Worm (Caenorhabditis elegans): ENCODE results near the gene osg-1.

Gene osg-1

ce11 chrIII:5478011-5478410 is 9.3 kb upstream of the osg-1 start, which contains the start of gene R02F2.10:
TSS of gene R02F2.10 (plus strand) at chrIII:5478311.
- no peak for TF ChIP-seq ztf-6 (GFP tag; IDR thresholded peaks at IDR 0.05)
- TF ChIP-seq snpc-1.1 (tag; optimal IDR thresholded peaks at IDR 0.05; ENCODE audit: insufficient read depth): no peak
- TF ChIP-seq fkh-3 (tag; optimal IDR thresholded peaks at IDR 0.05): no peak
- TF ChIP-seq attf-6 (GFP tag; IDR thresholded peaks at IDR 0.05): no peak
- no peak for TF ChIP-seq pbrm-1 (GFP tag; IDR thresholded peaks at IDR 0.05)
- no peak for TF ChIP-seq nhr-80 (tag; optimal IDR thresholded peaks at IDR 0.05)
- no peak for TF ChIP-seq sdz-38 (tag; optimal IDR thresholded peaks at IDR 0.05)
- no peak for TF ChIP-seq pha-4 (tag; optimal IDR thresholded peaks at IDR 0.05)
- no peak for TF ChIP-seq F57A8.1 (GFP tag; optimal IDR thresholded peaks at IDR 0.05)
- no peak for TF ChIP-seq ccch-3 (GFP tag; optimal IDR thresholded peaks at IDR 0.05)
- no peak for TF ChIP-seq snpc-4 (GFP tag; optimal IDR thresholded peaks at IDR 0.05)
- TF ChIP-seq snpc-4 (tag; optimal IDR thresholded peaks at IDR 0.05): no peak
- TF ChIP-seq snpc-1.3 (tag; optimal IDR thresholded peaks at IDR 0.05; ENCODE audit: insufficient read depth): no peak
- no peak for TF ChIP-seq repo-1 (tag; optimal IDR thresholded peaks at IDR 0.05)

ce11 chrIII:5478824-5479368 is 8.5 kb upstream of the osg-1 start, which contains the start of the genes R02F2.6 and R02F2.5:
TSS of gene R02F2.6 (minus strand) at chrIII:5478924.
TSS of gene R02F2.5 (plus strand) at chrIII:5479318.
- no peak for TF ChIP-seq nfya-1 (tag; optimal IDR thresholded peaks at IDR 0.05; ENCODE audit: borderline replicate concordance, insufficient read depth)
- TF ChIP-seq snpc-1.1 (tag; optimal IDR thresholded peaks at IDR 0.05; ENCODE audit: insufficient read depth): peak; percentile 15
- TF ChIP-seq zfh-2 (GFP tag; conservative IDR thresholded peaks at IDR 0.05): 0 out of 2 replicates have a peak, but pooled peaks have one; percentile 2

ce11 chrIII:5479493-5480167 is 7.7 kb upstream of the osg-1 start:
- TF ChIP-seq zfh-2 (GFP tag; conservative IDR thresholded peaks at IDR 0.05) (peak; percentile 86), mcd-1 (GFP tag; IDR thresholded peaks at IDR 0.05) (0 out of 2 replicates have a peak, but pooled peaks have one; percentile 13), nhr-120 (GFP tag; IDR thresholded peaks at IDR 0.05) (0 out of 2 replicates have a peak, but pooled peaks have one; percentile 55), hrde-1 (tag; optimal IDR thresholded peaks at IDR 0.05; ENCODE audit: borderline replicate concordance) (peak; percentile 18), zim-3 (tag; optimal IDR thresholded peaks at IDR 0.05) (no peak), mes-4 (tag; optimal IDR thresholded peaks at IDR 0.05) (no peak), hsf-1 (GFP tag; IDR thresholded peaks at IDR 0.05) (no peak), egrh-3 (GFP tag; IDR thresholded peaks at IDR 0.05) (peak; percentile 71; the same call in 1 of the 2 replicates), Y53G8AR.9 (GFP tag; conservative IDR thresholded peaks at IDR 0.05) (0 out of 2 replicates have a peak, but pooled peaks have one; percentile 26)

DNA sequence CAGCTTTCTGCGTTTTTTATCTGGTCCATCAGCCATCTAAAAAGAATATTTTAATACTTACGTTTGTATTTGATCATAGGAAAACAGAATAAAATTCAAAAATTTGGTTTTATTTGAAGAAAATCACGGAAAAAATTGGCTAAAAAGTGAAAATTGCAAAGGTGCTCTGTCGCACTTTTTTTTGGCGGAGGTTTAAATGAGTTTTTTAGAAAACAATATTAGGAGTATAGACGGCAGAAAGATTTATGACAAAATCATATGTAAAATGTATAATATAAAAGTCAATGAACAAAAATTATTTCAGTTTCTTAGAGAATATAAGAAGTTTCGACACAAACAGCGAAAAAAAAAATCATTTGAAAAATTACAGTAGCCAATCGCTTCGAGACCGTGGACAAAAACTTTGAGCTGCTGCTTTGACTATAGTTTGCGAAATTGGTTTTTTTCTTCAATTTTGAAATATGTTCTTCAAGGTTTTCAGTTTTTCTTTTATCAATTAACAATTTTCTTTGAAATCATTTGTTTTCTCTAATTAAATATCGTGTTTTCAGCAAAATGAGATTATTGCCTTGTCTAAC is 3.5 kb upstream of the osg-1 start, which contains the start of the genes R02F2.7 and R02F2.4:
TSS of gene R02F2.7 (minus strand) at position 36 of the 578 bp plus-strand sequence.
TSS of gene R02F2.4 (plus strand) at position 552 of the 578 bp plus-strand sequence.
- no peak for TF ChIP-seq hmg-20 (GFP tag; IDR thresholded peaks at IDR 0.05)
- no peak for TF ChIP-seq C06A6.2 (GFP tag; conservative IDR thresholded peaks at IDR 0.05)
- no peak for TF ChIP-seq madf-10 (tag; optimal IDR thresholded peaks at IDR 0.05)
- no peak for TF ChIP-seq die-1 (tag; optimal IDR thresholded peaks at IDR 0.05)
- no peak for TF ChIP-seq sea-2 (GFP tag; IDR thresholded peaks at IDR 0.05)
- TF ChIP-seq C17E4.6 (GFP tag; IDR thresholded peaks at IDR 0.05): no peak
- no peak for TF ChIP-seq aptf-2 (GFP tag; conservative IDR thresholded peaks at IDR 0.05)
- no peak for TF ChIP-seq snpc-4 (GFP tag; optimal IDR thresholded peaks at IDR 0.05)
- no peak for TF ChIP-seq snpc-4 (tag; optimal IDR thresholded peaks at IDR 0.05)
- peak; percentile 74 for TF ChIP-seq lin-54 (GFP tag; optimal IDR thresholded peaks at IDR 0.05)
- peak; percentile 53; the same call in 1 of the 2 replicates for TF ChIP-seq mcd-1 (GFP tag; IDR thresholded peaks at IDR 0.05)
- TF ChIP-seq ztf-3 (GFP tag; optimal IDR thresholded peaks at IDR 0.05): no peak
- TF ChIP-seq B0336.3 (GFP tag; IDR thresholded peaks at IDR 0.05): no peak
- peak; percentile 54 for TF ChIP-seq efl-1 (GFP tag; optimal IDR thresholded peaks at IDR 0.05)
- TF ChIP-seq athp-1 (tag; optimal IDR thresholded peaks at IDR 0.05): no peak
- peak; percentile 78 for TF ChIP-seq madf-6 (GFP tag; IDR thresholded peaks at IDR 0.05)
- no peak for TF ChIP-seq ceh-27 (GFP tag; optimal IDR thresholded peaks at IDR 0.05)
- TF ChIP-seq gei-17 (GFP tag; optimal IDR thresholded peaks at IDR 0.05): no peak
- TF ChIP-seq F23B12.7 (tag; optimal IDR thresholded peaks at IDR 0.05; ENCODE audit: insufficient read depth): no peak
- TF ChIP-seq attf-3 (GFP tag; conservative IDR thresholded peaks at IDR 0.05): no peak
